Worm (Caenorhabditis elegans) whole organism, young adult: ENCODE results near the gene vha-12.
A peak's percentile ranks its signal among the peaks of the same experiment; 100 is the strongest.
"Not testable (repeated sequence)": the region's sequence is repeated elsewhere in the genome, so short reads cannot be mapped to it uniquely, and the experiment has no call there.

Experiments used
- B0035.1 ChIP-seq: sonication (generic microtip); optimal IDR thresholded peaks from 2 replicates; lab custom pipeline; 2016; ENCODE audit warnings: missing genetic modification characterization, mild to moderate bottlenecking, missing compliant biosample characterization, missing genotype, missing genetic modification reagents
- B0261.1 ChIP-seq: sonication (generic microtip); optimal IDR thresholded peaks from 2 replicates; lab custom pipeline; 2016; ENCODE audit warnings: mild to moderate bottlenecking, missing genetic modification characterization, moderate library complexity, missing compliant biosample characterization
- D2030.7 ChIP-seq: fragments of 200-800 bp; sonication (Bioruptor generic); IDR thresholded peaks from 2 replicates; pipeline ENCODE4 v1.3.6; 2022; ENCODE audit warnings: missing genetic modification reagents, missing genetic modification characterization, missing compliant biosample characterization
- F39B2.1 ChIP-seq: fragments of 200-800 bp; sonication (Bioruptor generic); IDR thresholded peaks from 2 replicates; pipeline ENCODE4 v1.3.6; 2022; ENCODE audit warnings: missing genetic modification reagents, missing genetic modification characterization, missing compliant biosample characterization
- F55B11.4 ChIP-seq: sonication (generic microtip); optimal IDR thresholded peaks from 2 replicates; lab custom pipeline; 2016; ENCODE audit warnings: missing compliant biosample characterization, missing genetic modification characterization, borderline replicate concordance; ENCODE audit not compliant: insufficient read depth
- F57C9.4 ChIP-seq: sonication (generic microtip); optimal IDR thresholded peaks from 2 replicates; lab custom pipeline; 2017; ENCODE audit warnings: mild to moderate bottlenecking, missing genetic modification characterization, missing compliant biosample characterization
- K11D2.4 ChIP-seq: fragments of 200-800 bp; sonication (Bioruptor generic); IDR thresholded peaks from 2 replicates; pipeline ENCODE4 v1.3.6; 2022; ENCODE audit warnings: missing genetic modification reagents, missing genetic modification characterization, missing compliant biosample characterization
- T07F8.4 ChIP-seq: sonication (generic microtip); optimal IDR thresholded peaks from 2 replicates; lab custom pipeline; 2016; ENCODE audit warnings: mild to moderate bottlenecking, missing genetic modification characterization, moderate library complexity, missing compliant biosample characterization
- T26A5.8 ChIP-seq: sonication (generic microtip); optimal IDR thresholded peaks from 2 replicates; lab custom pipeline; 2016; ENCODE audit warnings: missing genetic modification characterization, missing compliant biosample characterization
- Y53F4B.3 ChIP-seq: fragments of 200-800 bp; sonication (Bioruptor generic); IDR thresholded peaks from 2 replicates; pipeline ENCODE4 v1.3.6; 2022; ENCODE audit warnings: missing genetic modification reagents, missing genetic modification characterization, missing compliant biosample characterization
- Y53G8AR.9 ChIP-seq: fragments of 200-800 bp; sonication (Bioruptor generic); conservative IDR thresholded peaks from 2 replicates; pipeline ENCODE4 v1.3.6; 2022; ENCODE audit warnings: missing genetic modification reagents, missing genetic modification characterization, missing compliant biosample characterization
- Y56A3A.18 ChIP-seq: fragments of 200-800 bp; sonication (Bioruptor generic); IDR thresholded peaks from 2 replicates; pipeline ENCODE4 v1.3.6; 2022; ENCODE audit warnings: missing genetic modification reagents, missing genetic modification characterization, missing compliant biosample characterization
- ama-1 ChIP-seq, 3 experiments: fragments of 150-350 bp in 1 of 3; sonication (generic microtip) in 2 of 3; optimal IDR thresholded peaks; 2 replicates each; lab custom pipeline; 2014 to 2018; ENCODE audit warnings: missing biosample characterization in 2 of 3, missing genetic modification characterization in 2 of 3, missing genetic modification reagents in 2 of 3
- aptf-3 ChIP-seq: fragments of 200-800 bp; sonication (Bioruptor generic); IDR thresholded peaks from 2 replicates; pipeline ENCODE4 v1.3.6; 2022; ENCODE audit warnings: missing genetic modification characterization, missing compliant biosample characterization
- bed-1 ChIP-seq: fragments of 200-800 bp; sonication (Bioruptor generic); IDR thresholded peaks from 2 replicates; pipeline ENCODE4 v1.3.6; 2022; ENCODE audit warnings: missing genetic modification reagents, missing genetic modification characterization, missing compliant biosample characterization
- cebp-1 ChIP-seq, 2 experiments: fragments of 200-800 bp in 1 of 2; sonication (Bioruptor generic) in 1 of 2; sonication (generic microtip) in 1 of 2; IDR thresholded peaks in 1 of 2; optimal IDR thresholded peaks in 1 of 2; 2 replicates each; pipeline versions ENCODE4 v1.3.6 to Lab custom; 2017 to 2022; ENCODE audit warnings: missing compliant biosample characterization in 2 of 2, missing genetic modification characterization in 2 of 2, mild to moderate bottlenecking in 1 of 2, missing genetic modification reagents in 1 of 2, moderate library complexity in 1 of 2
- dox-1 ChIP-seq: fragments of 200-800 bp; sonication (Bioruptor generic); IDR thresholded peaks from 2 replicates; pipeline ENCODE4 v1.3.6; 2022; ENCODE audit warnings: missing genetic modification reagents, missing genetic modification characterization, missing compliant biosample characterization
- efl-1 ChIP-seq: fragments of 150-350 bp; optimal IDR thresholded peaks from 2 replicates; lab custom pipeline; 2014; ENCODE audit warnings: missing biosample characterization, missing genetic modification reagents, missing genetic modification characterization
- egl-44 ChIP-seq: fragments of 200-800 bp; sonication (Bioruptor generic); IDR thresholded peaks from 2 replicates; pipeline ENCODE4 v1.3.6; 2022; ENCODE audit warnings: missing genetic modification reagents, missing genetic modification characterization, missing compliant biosample characterization
- ekl-4 ChIP-seq: fragments of 200-800 bp; sonication (Bioruptor generic); IDR thresholded peaks from 2 replicates; pipeline ENCODE4 v1.3.6; 2022; ENCODE audit warnings: missing genetic modification reagents, missing genetic modification characterization, missing compliant biosample characterization
- gei-17 ChIP-seq: fragments of 200-800 bp; sonication (Bioruptor generic); optimal IDR thresholded peaks from 2 replicates; lab custom pipeline; 2018; ENCODE audit warnings: mild to moderate bottlenecking, missing genetic modification characterization, missing compliant biosample characterization
- hmg-1.2 ChIP-seq: fragments of 200-800 bp; sonication (Bioruptor generic); IDR thresholded peaks from 2 replicates; pipeline ENCODE4 v1.3.6; 2022; ENCODE audit warnings: missing genetic modification reagents, missing genetic modification characterization, missing compliant biosample characterization
- lin-26 ChIP-seq: fragments of 200-800 bp; sonication (Bioruptor generic); IDR thresholded peaks from 2 replicates; pipeline ENCODE4 v1.3.6; 2022; ENCODE audit warnings: missing genetic modification reagents, missing genetic modification characterization, missing compliant biosample characterization
- lin-54 ChIP-seq: fragments of 200-800 bp; sonication (Bioruptor generic); optimal IDR thresholded peaks from 2 replicates; lab custom pipeline; 2018; ENCODE audit warnings: mild to moderate bottlenecking, missing genetic modification characterization, missing compliant biosample characterization
- madf-6 ChIP-seq: fragments of 200-800 bp; sonication (Bioruptor generic); IDR thresholded peaks from 2 replicates; pipeline ENCODE4 v1.3.6; 2022; ENCODE audit warnings: missing genetic modification reagents, missing genetic modification characterization, missing compliant biosample characterization
- mcd-1 ChIP-seq: fragments of 200-800 bp; sonication (Bioruptor generic); IDR thresholded peaks from 2 replicates; pipeline ENCODE4 v1.3.6; 2022; ENCODE audit warnings: missing genetic modification reagents, missing genetic modification characterization, missing compliant biosample characterization
- mel-28 ChIP-seq: sonication (generic microtip); optimal IDR thresholded peaks from 2 replicates; lab custom pipeline; 2016; ENCODE audit warnings: borderline replicate concordance, mild to moderate bottlenecking, missing genetic modification characterization, missing compliant biosample characterization
- nfyb-1 ChIP-seq: fragments of 200-800 bp; sonication (Bioruptor generic); IDR thresholded peaks from 2 replicates; pipeline ENCODE4 v1.3.6; 2022; ENCODE audit warnings: missing genetic modification reagents, missing genetic modification characterization, missing compliant biosample characterization
- nhr-179 ChIP-seq: sonication (generic microtip); optimal IDR thresholded peaks from 2 replicates; lab custom pipeline; 2016; ENCODE audit warnings: mild to moderate bottlenecking, missing genetic modification characterization, missing compliant biosample characterization
- nhr-80 ChIP-seq: sonication (generic microtip); optimal IDR thresholded peaks from 2 replicates; lab custom pipeline; 2016; ENCODE audit warnings: missing genetic modification characterization, missing compliant biosample characterization
- pbrm-1 ChIP-seq: fragments of 200-800 bp; sonication (Bioruptor generic); IDR thresholded peaks from 2 replicates; pipeline ENCODE4 v1.3.6; 2022; ENCODE audit warnings: missing genetic modification reagents, missing genetic modification characterization, missing compliant biosample characterization
- pha-4 ChIP-seq: fragments of 150-350 bp; sonication (generic microtip); optimal IDR thresholded peaks from 2 replicates; lab custom pipeline; 2014; ENCODE audit warnings: missing biosample characterization, missing genetic modification reagents, missing genetic modification characterization
- rec-8 ChIP-seq, 2 experiments: sonication (generic microtip); optimal IDR thresholded peaks; 2 replicates each; lab custom pipeline; 2016; ENCODE audit warnings: mild to moderate bottlenecking in 2 of 2, missing genetic modification characterization in 2 of 2, missing genetic modification reagents in 2 of 2, missing genotype in 2 of 2, missing biosample characterization in 1 of 2, missing compliant biosample characterization in 1 of 2, moderate library complexity in 1 of 2
- rpc-1 ChIP-seq, 2 experiments: fragments of 150-350 bp in 1 of 2; sonication (generic microtip) in 1 of 2; optimal IDR thresholded peaks; 2 replicates each; lab custom pipeline; 2014 to 2018; ENCODE audit warnings: missing biosample characterization in 1 of 2, missing genetic modification characterization in 1 of 2, missing genetic modification reagents in 1 of 2, missing genotype in 1 of 2
- snpc-4 ChIP-seq, 5 experiments: fragments of 150-350 bp in 1 of 5; sonication (generic microtip) in 4 of 5; optimal IDR thresholded peaks; 2 replicates each; lab custom pipeline; 2014 to 2018; ENCODE audit warnings: missing genetic modification characterization in 5 of 5, missing biosample characterization in 3 of 5, antibody characterized with exemption in 2 of 5, mild to moderate bottlenecking in 2 of 5, missing compliant biosample characterization in 2 of 5, missing genotype in 2 of 5, moderate library complexity in 2 of 5, missing genetic modification reagents in 1 of 5
- tbp1 ChIP-seq: fragments of 200-800 bp; sonication (Bioruptor generic); optimal IDR thresholded peaks from 2 replicates; lab custom pipeline; 2018; ENCODE audit warnings: mild to moderate bottlenecking, missing genetic modification characterization, missing compliant biosample characterization
- tbx-9 ChIP-seq: sonication (generic microtip); optimal IDR thresholded peaks from 2 replicates; lab custom pipeline; 2016; ENCODE audit warnings: borderline replicate concordance, missing genetic modification characterization, inconsistent platforms, missing compliant biosample characterization
- ztf-26 ChIP-seq: sonication (generic microtip); optimal IDR thresholded peaks from 2 replicates; lab custom pipeline; 2017; ENCODE audit warnings: missing genetic modification characterization, missing compliant biosample characterization

vha-12 gene

DNA sequence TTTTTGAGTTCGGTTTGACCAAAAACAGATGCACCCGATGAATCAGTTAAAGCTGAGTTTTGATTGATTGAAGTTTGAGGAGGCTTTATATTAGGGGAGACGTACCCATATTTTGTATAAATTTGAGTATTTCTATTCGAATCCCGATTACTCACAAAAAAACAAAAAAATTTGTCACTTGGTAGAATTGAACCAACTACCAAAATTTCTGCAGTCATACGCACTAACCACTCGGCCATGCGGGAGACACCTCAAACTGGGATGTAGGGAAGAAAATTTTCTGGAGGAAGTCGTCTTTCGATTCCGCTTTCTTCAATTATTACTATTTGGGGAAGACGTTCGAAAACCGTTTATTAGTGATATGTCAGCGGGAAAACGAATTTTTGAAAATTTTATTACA is 12.0 kb downstream of the vha-12 start:
- peak; percentile 43; the same call in 1 of the 2 replicates for TF ChIP-seq dox-1 (GFP tag; lab: Robert Waterston, UW)
- 0 out of 2 replicates have a peak, but pooled peaks have one; percentile 44 for TF ChIP-seq madf-6 (GFP tag; lab: Robert Waterston, UW)
- peak; percentile 38 for TF ChIP-seq hmg-1.2 (GFP tag; lab: Robert Waterston, UW)
- peak; percentile 57; the same call in 1 of the 2 replicates for TF ChIP-seq lin-26 (GFP tag; lab: Robert Waterston, UW)
- TF ChIP-seq D2030.7, result 0 out of 2 replicates have a peak, but pooled peaks have one; percentile 22
- peak; percentile 17 for TF ChIP-seq B0261.1 (tag; lab: Kevin White, UChicago)

- TF ChIP-seq rpc-1 (optimal IDR thresholded peaks at IDR 0.05; lab: Kevin White, UChicago), result not testable (repeated sequence)
- TF ChIP-seq rpc-1 (tag; optimal IDR thresholded peaks at IDR 0.05; lab: Kevin White, UChicago) (peak; percentile 23), tbp1 (GFP tag; lab: Kevin White, UChicago) (peak; percentile 43), B0261.1 (tag; lab: Kevin White, UChicago) (peak; percentile 25), hmg-1.2 (GFP tag; lab: Robert Waterston, UW) (0 out of 2 replicates have a peak, but pooled peaks have one; percentile 5), dox-1 (GFP tag; lab: Robert Waterston, UW) (peak; percentile 43; the same call in 1 of the 2 replicates), lin-26 (GFP tag; lab: Robert Waterston, UW) (0 out of 2 replicates have a peak, but pooled peaks have one; percentile 42)
These were observed 13.9 kb downstream of the vha-12 start for ce11 chrX:4204799-4205198.

DNA sequence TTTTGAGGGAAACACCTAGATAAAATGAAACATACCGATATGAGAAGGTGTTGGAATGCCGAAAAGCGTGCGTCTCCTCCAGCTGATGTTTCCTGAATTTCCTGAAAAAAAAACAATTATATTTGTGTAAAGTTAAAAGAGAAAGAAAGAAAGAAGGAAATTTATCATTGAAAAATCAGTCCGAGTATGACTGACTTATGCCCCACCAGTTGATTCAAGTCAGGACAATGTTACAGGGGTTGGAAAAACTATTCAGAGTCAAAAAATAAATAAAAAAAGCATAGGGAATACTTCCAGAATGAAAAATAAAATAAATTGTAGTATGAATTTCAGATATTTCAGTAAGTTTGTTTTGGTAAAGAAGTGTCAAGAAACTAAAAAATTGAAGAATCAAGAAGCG is 16.5 kb downstream of the vha-12 start, which contains the start of gene F20B6.9:
Gene F20B6.9 (minus strand): TSS at position 101 of the 400 bp plus-strand sequence.
- not testable (repeated sequence) for TF ChIP-seq lin-26 (GFP tag; lab: Robert Waterston, UW); efl-1 (GFP tag; lab: Kevin White, UChicago); T26A5.8 (tag; lab: Kevin White, UChicago)

ce11 chrX:4208495-4208894 is 17.6 kb downstream of the vha-12 start:
- TF ChIP-seq lin-26 (GFP tag; lab: Robert Waterston, UW), result 0 out of 2 replicates have a peak, but pooled peaks have one; percentile 9
- TF ChIP-seq gei-17 (GFP tag; lab: Kevin White, UChicago), result peak; percentile 83
- no peak for TF ChIP-seq tbx-9 (tag; lab: Kevin White, UChicago)
- no peak for TF ChIP-seq F55B11.4
- no peak for TF ChIP-seq mcd-1
- 0 out of 2 replicates have a peak, but pooled peaks have one; percentile 48 for TF ChIP-seq pbrm-1
- TF ChIP-seq ama-1 (optimal IDR thresholded peaks at IDR 0.05; lab: Kevin White, UChicago), result no peak
- TF ChIP-seq ama-1 (GFP tag; optimal IDR thresholded peaks at IDR 0.05; lab: Kevin White, UChicago), result peak in 1 of 2 experiments; percentile 37
- TF ChIP-seq egl-44 (GFP tag; lab: Robert Waterston, UW), result no peak
- TF ChIP-seq F39B2.1 (GFP tag; lab: Robert Waterston, UW), result no peak
- TF ChIP-seq dox-1 (GFP tag; lab: Robert Waterston, UW), result peak; percentile 11; the same call in 1 of the 2 replicates
- no peak for TF ChIP-seq aptf-3
- no peak for TF ChIP-seq B0035.1
- peak; percentile 72 for TF ChIP-seq K11D2.4
- TF ChIP-seq F57C9.4 (tag; lab: Kevin White, UChicago), result no peak
- TF ChIP-seq Y56A3A.18, result peak; percentile 74; the same call in 1 of the 2 replicates
- no peak for TF ChIP-seq ekl-4 (GFP tag; lab: Robert Waterston, UW)
- no peak for TF ChIP-seq T07F8.4 (tag; lab: Kevin White, UChicago)
- TF ChIP-seq nhr-179 (tag; lab: Kevin White, UChicago), result no peak
- TF ChIP-seq Y53F4B.3, result no peak
- no peak for TF ChIP-seq rec-8 (tag; optimal IDR thresholded peaks at IDR 0.05; lab: Kevin White, UChicago)
- no peak for TF ChIP-seq mel-28 (tag; lab: Kevin White, UChicago)
- no peak for TF ChIP-seq snpc-4 (GFP tag; optimal IDR thresholded peaks at IDR 0.05; lab: Kevin White, UChicago)
- TF ChIP-seq snpc-4 (tag; optimal IDR thresholded peaks at IDR 0.05; lab: Kevin White, UChicago), result no peak
- no peak for TF ChIP-seq ztf-26 (tag; lab: Kevin White, UChicago)
- TF ChIP-seq pha-4, result peak; percentile 31
- TF ChIP-seq Y53G8AR.9 (GFP tag; lab: Robert Waterston, UW), result peak; percentile 78
- TF ChIP-seq nhr-80 (tag; lab: Kevin White, UChicago), result no peak
- no peak for TF ChIP-seq cebp-1 (GFP tag; IDR thresholded peaks at IDR 0.05; lab: Robert Waterston, UW)
- no peak for TF ChIP-seq cebp-1 (tag; optimal IDR thresholded peaks at IDR 0.05; lab: Kevin White, UChicago)
- no peak for TF ChIP-seq bed-1 (GFP tag; lab: Robert Waterston, UW)
- peak; percentile 43 for TF ChIP-seq lin-54
- TF ChIP-seq nfyb-1 (GFP tag; lab: Robert Waterston, UW), result peak; percentile 11; the same call in 1 of the 2 replicates
- TF ChIP-seq T26A5.8 (tag; lab: Kevin White, UChicago), result no peak
- peak; percentile 40 for TF ChIP-seq hmg-1.2 (GFP tag; lab: Robert Waterston, UW)
